Worm (Caenorhabditis elegans) whole organism, L4 larva: ENCODE measurements around the gene nhr-153.
A peak's percentile ranks its signal among the peaks of the same experiment; 100 is the strongest.

Source experiments
- F49E8.2 ChIP-seq: sonication (generic microtip); optimal IDR thresholded peaks from 2 replicates; lab custom pipeline; 2016; ENCODE audit warnings: missing compliant biosample characterization, mild to moderate bottlenecking, missing genetic modification characterization, borderline replicate concordance
- R02D3.7 ChIP-seq: fragments of 150-350 bp; sonication (generic microtip); optimal IDR thresholded peaks from 3 replicates; lab custom pipeline; 2014; ENCODE audit warnings: missing biosample characterization, missing genetic modification characterization
- T20F7.1 ChIP-seq: fragments of 200-800 bp; sonication (Bioruptor generic); optimal IDR thresholded peaks from 2 replicates; lab custom pipeline; 2018; ENCODE audit warnings: mild to moderate bottlenecking, missing genetic modification characterization, missing compliant biosample characterization
- Y75B8A.6 ChIP-seq: fragments of 200-800 bp; sonication (Bioruptor generic); IDR thresholded peaks from 2 replicates; pipeline ENCODE4 v1.3.6; 2022; ENCODE audit warnings: missing genetic modification reagents, missing genetic modification characterization, missing compliant biosample characterization
- ZK337.2 ChIP-seq: fragments of 200-800 bp; sonication (Bioruptor generic); IDR thresholded peaks from 2 replicates; pipeline ENCODE4 v1.3.6; 2022; ENCODE audit warnings: missing genetic modification reagents, missing genetic modification characterization, missing compliant biosample characterization
- aha-1 ChIP-seq: fragments of 150-350 bp; peaks from one replicate; lab custom pipeline; 2014; ENCODE audit warnings: missing biosample characterization, missing genetic modification characterization
- arid-1 ChIP-seq: fragments of 200-800 bp; sonication (Bioruptor generic); conservative IDR thresholded peaks from 2 replicates; pipeline ENCODE4 v1.3.6; 2022; ENCODE audit warnings: missing genetic modification reagents, missing genetic modification characterization, missing compliant biosample characterization
- ceh-20 ChIP-seq: fragments of 200-800 bp; sonication (Bioruptor generic); IDR thresholded peaks from 2 replicates; pipeline ENCODE4 v1.3.6; 2022; ENCODE audit warnings: missing genetic modification reagents, missing genetic modification characterization, missing compliant biosample characterization
- ceh-44 ChIP-seq: fragments of 200-800 bp; sonication (Bioruptor generic); IDR thresholded peaks from 2 replicates; pipeline ENCODE4 v1.3.6; 2022; ENCODE audit warnings: missing genetic modification reagents, missing genetic modification characterization, missing compliant biosample characterization
- ces-1 ChIP-seq: fragments of 150-350 bp; sonication (generic microtip); optimal IDR thresholded peaks from 4 replicates; lab custom pipeline; 2014; ENCODE audit warnings: missing biosample characterization, missing genetic modification reagents, missing genetic modification characterization
- ctbp-1 ChIP-seq: fragments of 200-800 bp; sonication (Bioruptor generic); IDR thresholded peaks from 2 replicates; pipeline ENCODE4 v1.3.6; 2022; ENCODE audit warnings: missing genetic modification reagents, missing genetic modification characterization, missing compliant biosample characterization
- daf-12 ChIP-seq: fragments of 150-350 bp; optimal IDR thresholded peaks from 2 replicates; lab custom pipeline; 2014; ENCODE audit warnings: missing biosample characterization, missing genetic modification reagents, missing genetic modification characterization
- daf-19 ChIP-seq: fragments of 200-800 bp; sonication (Bioruptor generic); conservative IDR thresholded peaks from 2 replicates; pipeline ENCODE4 v1.3.6; 2022; ENCODE audit warnings: missing genetic modification characterization, missing compliant biosample characterization
- dmd-6 ChIP-seq: fragments of 200-800 bp; sonication (Bioruptor generic); IDR thresholded peaks from 2 replicates; pipeline ENCODE4 v1.3.6; 2022; ENCODE audit warnings: missing genetic modification reagents, missing genetic modification characterization, missing compliant biosample characterization
- dmd-9 ChIP-seq: fragments of 200-800 bp; sonication (Bioruptor generic); IDR thresholded peaks from 2 replicates; pipeline ENCODE4 v1.3.6; 2022; ENCODE audit warnings: missing genetic modification reagents, missing genetic modification characterization, missing compliant biosample characterization
- duxl-1 ChIP-seq: sonication (generic microtip); optimal IDR thresholded peaks from 2 replicates; lab custom pipeline; 2016; ENCODE audit warnings: mild to moderate bottlenecking, missing genetic modification characterization, moderate library complexity, missing compliant biosample characterization; ENCODE audit not compliant: poor library complexity
- fkh-10 ChIP-seq: fragments of 150-350 bp; optimal IDR thresholded peaks from 2 replicates; lab custom pipeline; 2014; ENCODE audit warnings: missing biosample characterization, missing genetic modification reagents, missing genetic modification characterization
- hif-1 ChIP-seq, 2 experiments: sonication (generic microtip); optimal IDR thresholded peaks; 2 replicates each; lab custom pipeline; 2016 to 2017; ENCODE audit warnings: missing compliant biosample characterization in 2 of 2, missing genetic modification characterization in 2 of 2, missing genetic modification reagents in 2 of 2, missing genotype in 2 of 2, mild to moderate bottlenecking in 1 of 2
- hlh-11 ChIP-seq: fragments of 200-800 bp; sonication (Bioruptor generic); optimal IDR thresholded peaks from 2 replicates; lab custom pipeline; 2018; ENCODE audit warnings: mild to moderate bottlenecking, missing genetic modification characterization, missing compliant biosample characterization
- lin-1 ChIP-seq: fragments of 200-800 bp; sonication (Bioruptor generic); IDR thresholded peaks from 2 replicates; pipeline ENCODE4 v1.3.6; 2022; ENCODE audit warnings: missing genetic modification reagents, missing genetic modification characterization, missing compliant biosample characterization
- lin-13 ChIP-seq: fragments of 150-350 bp; optimal IDR thresholded peaks from 2 replicates; lab custom pipeline; 2014; ENCODE audit warnings: missing biosample characterization, missing genetic modification reagents, missing genetic modification characterization
- lin-15B ChIP-seq: fragments of 150-350 bp; sonication (generic microtip); optimal IDR thresholded peaks from 3 replicates; lab custom pipeline; 2014; ENCODE audit warnings: missing biosample characterization, missing genetic modification characterization
- lin-39 ChIP-seq: fragments of 150-350 bp; optimal IDR thresholded peaks from 2 replicates; lab custom pipeline; 2014; ENCODE audit warnings: missing biosample characterization, missing genetic modification reagents, missing genetic modification characterization
- madf-5 ChIP-seq, 2 experiments: fragments of 200-800 bp; sonication (Bioruptor generic); IDR thresholded peaks; 2 replicates each; pipeline ENCODE4 v1.3.6; 2022; ENCODE audit warnings: missing compliant biosample characterization in 2 of 2, missing genetic modification characterization in 2 of 2
- madf-9 ChIP-seq: fragments of 200-800 bp; sonication (Bioruptor generic); conservative IDR thresholded peaks from 2 replicates; pipeline ENCODE4 v1.3.6; 2022; ENCODE audit warnings: missing genetic modification reagents, missing genetic modification characterization, missing compliant biosample characterization
- mdl-1 ChIP-seq, 2 experiments: fragments of 150-350 bp in 1 of 2; sonication (generic microtip) in 1 of 2; optimal IDR thresholded peaks; 2 replicates each; lab custom pipeline; 2014 to 2017; ENCODE audit warnings: missing biosample characterization in 2 of 2, missing genetic modification characterization in 2 of 2
- mdt-29 ChIP-seq: fragments of 200-800 bp; sonication (Bioruptor generic); IDR thresholded peaks from 2 replicates; pipeline ENCODE4 v1.3.6; 2022; ENCODE audit warnings: missing genetic modification reagents, missing genetic modification characterization, missing compliant biosample characterization
- mep-1 ChIP-seq: fragments of 150-350 bp; sonication (generic microtip); optimal IDR thresholded peaks from 3 replicates; lab custom pipeline; 2014; ENCODE audit warnings: missing biosample characterization, missing genetic modification characterization
- nhr-102 ChIP-seq: sonication (generic microtip); optimal IDR thresholded peaks from 2 replicates; lab custom pipeline; 2016; ENCODE audit warnings: mild to moderate bottlenecking, missing genetic modification characterization, moderate library complexity, missing compliant biosample characterization
- nhr-28 ChIP-seq: fragments of 150-350 bp; optimal IDR thresholded peaks from 2 replicates; lab custom pipeline; 2014; ENCODE audit warnings: missing biosample characterization, missing genetic modification characterization
- nhr-41 ChIP-seq: fragments of 200-800 bp; sonication (Bioruptor generic); IDR thresholded peaks from 2 replicates; pipeline ENCODE4 v1.3.6; 2022; ENCODE audit warnings: missing genetic modification reagents, missing genetic modification characterization, missing compliant biosample characterization
- php-3 ChIP-seq: fragments of 200-800 bp; sonication (Bioruptor generic); IDR thresholded peaks from 2 replicates; pipeline ENCODE4 v1.3.6; 2022; ENCODE audit warnings: missing genetic modification reagents, missing genetic modification characterization, missing compliant biosample characterization
- pqm-1 ChIP-seq: sonication (generic microtip); optimal IDR thresholded peaks from 2 replicates; lab custom pipeline; 2017; ENCODE audit warnings: missing biosample characterization, missing genetic modification characterization
- saeg-2 ChIP-seq: fragments of 200-800 bp; sonication (Bioruptor generic); IDR thresholded peaks from 2 replicates; pipeline ENCODE4 v1.3.6; 2022; ENCODE audit warnings: missing genetic modification reagents, missing genetic modification characterization, missing compliant biosample characterization
- set-16 ChIP-seq: fragments of 200-800 bp; sonication (Bioruptor generic); IDR thresholded peaks from 2 replicates; pipeline ENCODE4 v1.3.6; 2022; ENCODE audit warnings: missing genetic modification reagents, missing genetic modification characterization, missing compliant biosample characterization
- snpc-1.2 ChIP-seq: fragments of 200-800 bp; sonication (Bioruptor generic); IDR thresholded peaks from 2 replicates; pipeline ENCODE4 v1.3.6; 2022; ENCODE audit warnings: missing genetic modification reagents, missing genetic modification characterization, missing compliant biosample characterization
- tag-97 ChIP-seq: fragments of 200-800 bp; sonication (Bioruptor generic); IDR thresholded peaks from 2 replicates; pipeline ENCODE4 v1.3.6; 2022; ENCODE audit warnings: missing genetic modification characterization, missing compliant biosample characterization
- tra-1 ChIP-seq: fragments of 200-800 bp; sonication (Bioruptor generic); IDR thresholded peaks from 2 replicates; pipeline ENCODE4 v1.3.6; 2022; ENCODE audit warnings: missing genetic modification reagents, missing genetic modification characterization, missing compliant biosample characterization
- zag-1 ChIP-seq: fragments of 150-350 bp; optimal IDR thresholded peaks from 2 replicates; lab custom pipeline; 2014; ENCODE audit warnings: missing biosample characterization, missing genetic modification characterization
- zfp-2 ChIP-seq: sonication (generic microtip); optimal IDR thresholded peaks from 2 replicates; lab custom pipeline; 2016; ENCODE audit warnings: mild to moderate bottlenecking, missing genetic modification characterization, missing compliant biosample characterization
- zfp-3 ChIP-seq: fragments of 200-800 bp; sonication (Bioruptor generic); conservative IDR thresholded peaks from 2 replicates; pipeline ENCODE4 v1.3.6; 2022; ENCODE audit warnings: missing genetic modification reagents, missing genetic modification characterization, missing compliant biosample characterization
- ztf-7 ChIP-seq: fragments of 150-350 bp; optimal IDR thresholded peaks from 2 replicates; lab custom pipeline; 2014; ENCODE audit warnings: missing biosample characterization, missing genetic modification characterization

nhr-153 gene

ce11 chrV:12084216-12084615 is 19.8 kb upstream of the nhr-153 start, which contains the start of gene R07B7.8:
R07B7.8 (minus strand) TSS chrV:12084316.
- TF ChIP-seq nhr-28 (tag; lab: Kevin White, UChicago) = no peak
- TF ChIP-seq dmd-6 (GFP tag; lab: Robert Waterston, UW) = peak; percentile 25; the same call in 1 of the 2 replicates

ce11 chrV:12085867-12086634 is 18.0 kb upstream of the nhr-153 start:
- no peak for TF ChIP-seq madf-5 (GFP tag; IDR thresholded peaks at IDR 0.05; lab: Robert Waterston, UW)
- TF ChIP-seq lin-15B (tag; lab: Kevin White, UChicago) = no peak
- TF ChIP-seq T20F7.1 (GFP tag; lab: Kevin White, UChicago) = no peak
- TF ChIP-seq ceh-44 (GFP tag; lab: Robert Waterston, UW) = no peak
- TF ChIP-seq daf-19 = no peak

- TF ChIP-seq lin-13 (GFP tag; lab: Kevin White, UChicago) (no peak), lin-39 (tag; lab: Kevin White, UChicago) (no peak), aha-1 (tag; lab: Kevin White, UChicago) (no peak), nhr-41 (GFP tag; lab: Robert Waterston, UW) (no peak), ctbp-1 (GFP tag; lab: Robert Waterston, UW) (no peak), hif-1 (tag; optimal IDR thresholded peaks at IDR 0.05; lab: Kevin White, UChicago) (no peak), pqm-1 (tag; lab: Kevin White, UChicago) (no peak), F49E8.2 (tag; lab: Kevin White, UChicago) (no peak), zfp-3 (no peak), fkh-10 (no peak), mdl-1 (tag; optimal IDR thresholded peaks at IDR 0.05; lab: Kevin White, UChicago) (no peak), Y75B8A.6 (GFP tag; lab: Robert Waterston, UW) (no peak), mdt-29 (GFP tag; lab: Robert Waterston, UW) (no peak)
These were observed 17.1 kb upstream of the nhr-153 start, which contains the start of gene gana-1 for ce11 chrV:12086934-12087333. gana-1 (plus strand) TSS chrV:12087234.

- TF ChIP-seq php-3 (GFP tag; lab: Robert Waterston, UW) = no peak
- TF ChIP-seq tra-1 (GFP tag; lab: Robert Waterston, UW) = no peak
- no peak for TF ChIP-seq mdt-29 (GFP tag; lab: Robert Waterston, UW)
- TF ChIP-seq ceh-20 (GFP tag; lab: Robert Waterston, UW) = no peak
- no peak for TF ChIP-seq set-16
- no peak for TF ChIP-seq madf-5 (GFP tag; IDR thresholded peaks at IDR 0.05; lab: Robert Waterston, UW)
- no peak for TF ChIP-seq lin-13 (GFP tag; lab: Kevin White, UChicago)
- TF ChIP-seq duxl-1 = no peak
- no peak for TF ChIP-seq Y75B8A.6 (GFP tag; lab: Robert Waterston, UW)
- no peak for TF ChIP-seq dmd-6 (GFP tag; lab: Robert Waterston, UW)
- no peak for TF ChIP-seq nhr-102 (tag; lab: Kevin White, UChicago)
- TF ChIP-seq zfp-2 = no peak
- TF ChIP-seq daf-12 (tag; lab: Kevin White, UChicago) = no peak
- no peak for TF ChIP-seq hlh-11 (tag; lab: Kevin White, UChicago)
These were observed 15.2 kb upstream of the nhr-153 start, which contains the start of gene R07B7.12 for ce11 chrV:12088773-12089172. R07B7.12 (plus strand) TSS chrV:12089073.

ce11 chrV:12091759-12092158 is 12.3 kb upstream of the nhr-153 start, which contains the start of gene nhr-206:
nhr-206 (plus strand) TSS chrV:12092006.
- TF ChIP-seq ces-1 (GFP tag; lab: Kevin White, UChicago) (no peak), lin-1 (GFP tag; lab: Robert Waterston, UW) (no peak), fkh-10 (no peak), R02D3.7 (tag; lab: Kevin White, UChicago) (no peak), madf-9 (GFP tag; lab: Robert Waterston, UW) (no peak), ZK337.2 (GFP tag; lab: Robert Waterston, UW) (no peak), pqm-1 (tag; lab: Kevin White, UChicago) (peak; percentile 52), mep-1 (tag; lab: Kevin White, UChicago) (peak; percentile 44), dmd-9 (GFP tag; lab: Robert Waterston, UW) (no peak), zag-1 (no peak), arid-1 (GFP tag; lab: Robert Waterston, UW) (no peak), tag-97 (no peak), snpc-1.2 (GFP tag; lab: Robert Waterston, UW) (no peak), ceh-20 (GFP tag; lab: Robert Waterston, UW) (no peak), saeg-2 (GFP tag; lab: Robert Waterston, UW) (no peak), ztf-7 (tag; lab: Kevin White, UChicago) (no peak), T20F7.1 (GFP tag; lab: Kevin White, UChicago) (no peak)
